Fruit fly (Drosophila melanogaster) whole organism, adult: Measurements from ENCODE around the gene RpS15Aa.

Experiments used
- CG14711 ChIP-seq: fragments of 200-800 bp; sonication (Bioruptor generic); optimal IDR thresholded peaks from 2 replicates; lab custom pipeline; 2018; ENCODE audit warnings: missing biosample characterization, mild to moderate bottlenecking, missing genetic modification characterization, moderate library complexity
- CG1620 ChIP-seq: fragments of 200-800 bp; sonication (Bioruptor generic); optimal IDR thresholded peaks from 2 replicates; lab custom pipeline; 2016; ENCODE audit warnings: missing biosample characterization, missing genetic modification characterization
- CG33017 ChIP-seq: fragments of 200-800 bp; sonication (Bioruptor generic); optimal IDR thresholded peaks from 2 replicates; lab custom pipeline; 2018; ENCODE audit warnings: missing biosample characterization, mild to moderate bottlenecking, missing genetic modification characterization, moderate library complexity
- CG7101 ChIP-seq: fragments of 200-800 bp; sonication (Bioruptor generic); optimal IDR thresholded peaks from 2 replicates; lab custom pipeline; 2018; ENCODE audit warnings: missing biosample characterization, mild to moderate bottlenecking, missing genetic modification characterization, moderate library complexity
- Hr96 ChIP-seq: fragments of 200-800 bp; sonication (Bioruptor generic); optimal IDR thresholded peaks from 2 replicates; lab custom pipeline; 2016; ENCODE audit warnings: missing biosample characterization, missing genetic modification characterization
- kay ChIP-seq: fragments of 200-800 bp; sonication (Bioruptor generic); peaks from one replicate; lab custom pipeline; 2016; ENCODE audit warnings: missing biosample characterization, missing genetic modification characterization, borderline replicate concordance
- toe ChIP-seq: fragments of 200-800 bp; sonication (Bioruptor generic); optimal IDR thresholded peaks from 2 replicates; lab custom pipeline; 2016; ENCODE audit warnings: missing biosample characterization, missing genetic modification characterization

dm6 chrX:13374154-13374536 is 36.6 kb upstream of the RpS15Aa start:
- no peak for TF ChIP-seq toe (GFP tag; lab: Kevin White, UChicago)
- no peak for TF ChIP-seq CG33017 (tag; lab: Kevin White, UChicago)
- no peak for TF ChIP-seq Hr96
- no peak for TF ChIP-seq kay (GFP tag; lab: Kevin White, UChicago)
- TF ChIP-seq CG14711 (tag; lab: Kevin White, UChicago), result no peak
- TF ChIP-seq CG7101 (tag; lab: Kevin White, UChicago), result no peak
- no peak for TF ChIP-seq CG1620 (GFP tag; lab: Kevin White, UChicago)
